Fruit fly (Drosophila melanogaster) whole organism, embryonic: ENCODE data around the gene hob.
A peak's percentile ranks its signal among the peaks of the same experiment; 100 is the strongest.

Experiments used
- Abd-B ChIP-seq: fragments of 200-800 bp; sonication (Bioruptor generic); optimal IDR thresholded peaks from 2 replicates; lab custom pipeline; 2018; ENCODE audit warnings: missing biosample characterization, mild to moderate bottlenecking, missing genetic modification characterization, moderate library complexity
- Ada2b ChIP-seq: fragments of 200-800 bp; sonication (Bioruptor generic); IDR thresholded peaks from 2 replicates; pipeline ENCODE4 v1.3.6; 2022; ENCODE audit warnings: missing biosample characterization, missing genetic modification characterization
- Awh ChIP-seq: fragments of 200-800 bp; sonication (Bioruptor generic); IDR thresholded peaks from 2 replicates; pipeline ENCODE4, ENCODE4 v1.3.6; 2022; ENCODE audit warnings: missing biosample characterization, missing genetic modification characterization
- B-H2 ChIP-seq: fragments of 200-800 bp; sonication (Bioruptor generic); optimal IDR thresholded peaks from 2 replicates; lab custom pipeline; 2018; ENCODE audit warnings: missing biosample characterization, mild to moderate bottlenecking, missing genetic modification characterization
- BEAF-32 ChIP-seq: fragments of 200-800 bp; sonication (Bioruptor generic); optimal IDR thresholded peaks from 3 replicates; lab custom pipeline; 2017; ENCODE audit warnings: missing biosample characterization, missing genetic modification characterization, mild to moderate bottlenecking, moderate library complexity, missing genetic modification reagents
- CG12744 ChIP-seq: fragments of 200-800 bp; sonication (Bioruptor generic); optimal IDR thresholded peaks from 2 replicates; lab custom pipeline; 2016; ENCODE audit warnings: missing biosample characterization, missing genetic modification characterization
- CG14710 ChIP-seq: fragments of 200-800 bp; sonication (Bioruptor generic); optimal IDR thresholded peaks from 3 replicates; lab custom pipeline; 2019; ENCODE audit warnings: missing biosample characterization, mild to moderate bottlenecking, missing genetic modification characterization, moderate library complexity
- CG17186 ChIP-seq: fragments of 200-800 bp; sonication (Bioruptor generic); optimal IDR thresholded peaks from 3 replicates; lab custom pipeline; 2017; ENCODE audit warnings: missing biosample characterization, missing genetic modification reagents, missing genetic modification characterization
- CG17359 ChIP-seq: fragments of 200-800 bp; sonication (Bioruptor generic); optimal IDR thresholded peaks from 3 replicates; lab custom pipeline; 2018; ENCODE audit warnings: missing biosample characterization, mild to moderate bottlenecking, missing genetic modification characterization, moderate library complexity
- CG1792 ChIP-seq: fragments of 200-800 bp; sonication (Bioruptor generic); optimal IDR thresholded peaks from 2 replicates; lab custom pipeline; 2016; ENCODE audit warnings: missing biosample characterization, missing genetic modification characterization
- CG2712 ChIP-seq: fragments of 200-800 bp; optimal IDR thresholded peaks from 3 replicates; lab custom pipeline; 2019; ENCODE audit warnings: missing biosample characterization, mild to moderate bottlenecking, missing genetic modification characterization, moderate library complexity
- CG31441 ChIP-seq: fragments of 200-800 bp; sonication (Bioruptor generic); IDR thresholded peaks from 2 replicates; pipeline ENCODE4 v1.3.6; 2022; ENCODE audit warnings: missing biosample characterization, missing genetic modification characterization
- CG33213 ChIP-seq: fragments of 200-800 bp; sonication (Bioruptor generic); optimal IDR thresholded peaks from 3 replicates; lab custom pipeline; 2016; ENCODE audit warnings: missing biosample characterization, missing genetic modification characterization
- CG4404 ChIP-seq: fragments of 200-800 bp; sonication (Bioruptor generic); IDR thresholded peaks from 2 replicates; pipeline ENCODE4 v1.3.6; 2022; ENCODE audit warnings: missing biosample characterization, missing genetic modification characterization
- CG5245 ChIP-seq: fragments of 200-800 bp; sonication (Bioruptor generic); optimal IDR thresholded peaks from 3 replicates; lab custom pipeline; 2016; ENCODE audit warnings: missing biosample characterization, missing genetic modification characterization
- CG7786 ChIP-seq: fragments of 200-800 bp; sonication (Bioruptor generic); optimal IDR thresholded peaks from 2 replicates; lab custom pipeline; 2016; ENCODE audit warnings: missing biosample characterization, missing genetic modification characterization
- CG8290 ChIP-seq, 3 experiments: fragments of 200-800 bp; sonication (Bioruptor generic); optimal IDR thresholded peaks; 2 replicates each; lab custom pipeline; 2016 to 2019; ENCODE audit warnings: missing biosample characterization in 3 of 3, missing genetic modification characterization in 3 of 3, mild to moderate bottlenecking in 2 of 3, moderate library complexity in 1 of 3
- CTCF ChIP-seq: fragments of 200-800 bp; sonication (Bioruptor generic); optimal IDR thresholded peaks from 2 replicates; lab custom pipeline; 2017; ENCODE audit warnings: missing biosample characterization, mild to moderate bottlenecking, missing genetic modification characterization, moderate library complexity
- Camta ChIP-seq: fragments of 200-800 bp; sonication (Bioruptor generic); optimal IDR thresholded peaks from 2 replicates; lab custom pipeline; 2016; ENCODE audit warnings: missing biosample characterization, missing genetic modification characterization
- Chrac-16 ChIP-seq: fragments of 200-800 bp; sonication (Bioruptor generic); optimal IDR thresholded peaks from 3 replicates; lab custom pipeline; 2016; ENCODE audit warnings: missing biosample characterization, missing genetic modification characterization
- CrebB ChIP-seq: fragments of 200-800 bp; sonication (Bioruptor generic); optimal IDR thresholded peaks from 3 replicates; lab custom pipeline; 2018; ENCODE audit warnings: missing biosample characterization, mild to moderate bottlenecking, missing genetic modification characterization
- D ChIP-seq, 2 experiments: fragments of 200-800 bp in 1 of 2; fragments of >200 bp in 1 of 2; sonication (Bioruptor generic) in 1 of 2; optimal IDR thresholded peaks; 2 replicates in 1 of 2; 3 replicates in 1 of 2; lab custom pipeline; 2017; ENCODE audit warnings: mild to moderate bottlenecking in 1 of 2, missing biosample characterization in 1 of 2, missing genetic modification characterization in 1 of 2, missing genetic modification reagents in 1 of 2
- Dip3 ChIP-seq: fragments of 200-800 bp; sonication (Bioruptor generic); optimal IDR thresholded peaks from 3 replicates; lab custom pipeline; 2016; ENCODE audit warnings: missing biosample characterization, missing genetic modification characterization
- Dp ChIP-seq: fragments of 200-800 bp; sonication (Bioruptor generic); optimal IDR thresholded peaks from 2 replicates; lab custom pipeline; 2018; ENCODE audit warnings: missing biosample characterization, mild to moderate bottlenecking, missing genetic modification characterization, moderate library complexity
- Fer3 ChIP-seq: fragments of 200-800 bp; sonication (Bioruptor generic); optimal IDR thresholded peaks from 2 replicates; lab custom pipeline; 2018; ENCODE audit warnings: missing biosample characterization, mild to moderate bottlenecking, missing genetic modification characterization, moderate library complexity
- H2.0 ChIP-seq: fragments of 200-800 bp; sonication (Bioruptor generic); IDR thresholded peaks from 2 replicates; pipeline ENCODE4 v1.3.6; 2022; ENCODE audit warnings: missing biosample characterization, missing genetic modification characterization
- NFAT ChIP-seq: fragments of 200-800 bp; sonication (Bioruptor generic); IDR thresholded peaks from 2 replicates; pipeline ENCODE4 v1.3.6; 2022; ENCODE audit warnings: missing biosample characterization, missing genetic modification characterization
- Ptx1 ChIP-seq: fragments of 200-800 bp; sonication (Bioruptor generic); IDR thresholded peaks from 2 replicates; pipeline ENCODE4 v1.3.6; 2022; ENCODE audit warnings: missing biosample characterization, missing genetic modification characterization
- Rfx ChIP-seq: fragments of 200-800 bp; sonication (Bioruptor generic); IDR thresholded peaks from 2 replicates; pipeline ENCODE4 v1.3.6; 2022; ENCODE audit warnings: missing biosample characterization, missing genetic modification characterization
- Scr ChIP-seq: fragments of 200-800 bp; sonication (Bioruptor generic); IDR thresholded peaks from 2 replicates; pipeline ENCODE4 v1.3.6; 2022; ENCODE audit warnings: missing biosample characterization, missing genetic modification characterization; ENCODE audit not compliant: partially characterized antibody
- Xbp1 ChIP-seq: fragments of 200-800 bp; sonication (Bioruptor generic); optimal IDR thresholded peaks from 3 replicates; lab custom pipeline; 2016; ENCODE audit warnings: missing biosample characterization, mild to moderate bottlenecking, missing genetic modification characterization
- bab2 ChIP-seq: fragments of 200-800 bp; sonication (Bioruptor generic); optimal IDR thresholded peaks from 2 replicates; lab custom pipeline; 2016; ENCODE audit warnings: missing biosample characterization, missing genetic modification characterization
- cad ChIP-seq: fragments of >200 bp; optimal IDR thresholded peaks from 2 replicates; lab custom pipeline; 2017; ENCODE audit warnings: missing biosample characterization, missing genetic modification characterization
- da ChIP-seq: fragments of 200-800 bp; sonication (Bioruptor generic); optimal IDR thresholded peaks from 2 replicates; lab custom pipeline; 2016; ENCODE audit warnings: missing biosample characterization, missing genetic modification characterization
- dm ChIP-seq: fragments of 200-800 bp; sonication (Bioruptor generic); optimal IDR thresholded peaks from 3 replicates; lab custom pipeline; 2016; ENCODE audit warnings: missing biosample characterization, missing genetic modification characterization
- emc ChIP-seq: fragments of 200-800 bp; sonication (Bioruptor generic); optimal IDR thresholded peaks from 2 replicates; lab custom pipeline; 2016; ENCODE audit warnings: missing biosample characterization, missing genetic modification characterization
- fd64A ChIP-seq: fragments of 200-800 bp; sonication (Bioruptor generic); optimal IDR thresholded peaks from 3 replicates; lab custom pipeline; 2018; ENCODE audit warnings: missing biosample characterization, mild to moderate bottlenecking, missing genetic modification characterization
- gro ChIP-seq: fragments of 200-800 bp; sonication (Bioruptor generic); optimal IDR thresholded peaks from 2 replicates; lab custom pipeline; 2016; ENCODE audit warnings: missing biosample characterization, missing genetic modification characterization
- hkb ChIP-seq, 2 experiments: fragments of 200-800 bp in 1 of 2; fragments of >200 bp in 1 of 2; sonication (Bioruptor generic) in 1 of 2; IDR thresholded peaks in 1 of 2; optimal IDR thresholded peaks in 1 of 2; 2 replicates each; pipeline versions ENCODE4 v1.3.6 to Lab custom; 2017 to 2022; ENCODE audit warnings: missing biosample characterization in 1 of 2, missing genetic modification characterization in 1 of 2
- jumu ChIP-seq: fragments of 200-800 bp; sonication (Bioruptor generic); optimal IDR thresholded peaks from 3 replicates; lab custom pipeline; 2016; ENCODE audit warnings: missing biosample characterization, missing genetic modification characterization
- nau ChIP-seq: fragments of 200-800 bp; sonication (Bioruptor generic); optimal IDR thresholded peaks from 3 replicates; lab custom pipeline; 2017; ENCODE audit warnings: missing biosample characterization, mild to moderate bottlenecking, missing genetic modification characterization, missing genetic modification reagents
- psq ChIP-seq: fragments of 200-800 bp; sonication (Bioruptor generic); optimal IDR thresholded peaks from 2 replicates; lab custom pipeline; 2017; ENCODE audit warnings: missing biosample characterization, missing genetic modification characterization
- pzg ChIP-seq: fragments of 200-800 bp; sonication (Bioruptor generic); optimal IDR thresholded peaks from 3 replicates; lab custom pipeline; 2018; ENCODE audit warnings: missing biosample characterization, mild to moderate bottlenecking, missing genetic modification characterization, moderate library complexity
- ranshi ChIP-seq: fragments of 200-800 bp; sonication (Bioruptor generic); IDR thresholded peaks from 2 replicates; pipeline ENCODE4 v1.3.6; 2022; ENCODE audit warnings: missing biosample characterization, missing genetic modification characterization
- run ChIP-seq: fragments of 200-800 bp; sonication (Bioruptor generic); optimal IDR thresholded peaks from 3 replicates; lab custom pipeline; 2018; ENCODE audit warnings: missing biosample characterization, mild to moderate bottlenecking, missing genetic modification characterization
- shn ChIP-seq: fragments of 200-800 bp; sonication (Bioruptor generic); optimal IDR thresholded peaks from 3 replicates; lab custom pipeline; 2016; ENCODE audit warnings: missing biosample characterization, missing genetic modification characterization
- sug ChIP-seq: fragments of 200-800 bp; optimal IDR thresholded peaks from 2 replicates; lab custom pipeline; 2019; ENCODE audit warnings: missing biosample characterization, mild to moderate bottlenecking, missing genetic modification characterization, moderate library complexity
- unc-4 ChIP-seq: fragments of 200-800 bp; sonication (Bioruptor generic); IDR thresholded peaks from 2 replicates; pipeline ENCODE4 v1.3.6; 2022; ENCODE audit warnings: missing biosample characterization, missing genetic modification characterization; ENCODE audit not compliant: partially characterized antibody
- z ChIP-seq: fragments of 200-800 bp; sonication (Bioruptor generic); IDR thresholded peaks from 3 replicates; pipeline ENCODE4 v1.3.6; 2022; ENCODE audit warnings: missing biosample characterization, missing genetic modification characterization

The hob gene

dm6 chr3L:3239033-3239752 is 20.5 kb upstream of the hob start, which contains the start of gene CG17746 (continued):
- TF ChIP-seq gro (GFP tag; lab: Kevin White, UChicago) = peak; percentile 82
- peak; percentile 25 for TF ChIP-seq da (GFP tag; lab: Kevin White, UChicago)
- peak; percentile 79 for TF ChIP-seq Rfx (GFP tag; lab: Robert Waterston, UW)
- no peak for TF ChIP-seq cad (GFP tag; lab: Kevin White, UChicago)
- TF ChIP-seq NFAT (GFP tag; lab: Robert Waterston, UW) = peak; percentile 55; the same call in 1 of the 2 replicates
- TF ChIP-seq Ada2b (GFP tag; lab: Robert Waterston, UW) = no peak
- peak; percentile 9 for TF ChIP-seq psq (GFP tag; lab: Kevin White, UChicago)
- no peak for TF ChIP-seq fd64A (GFP tag; lab: Kevin White, UChicago)
- peak; percentile 41; the same call in 1 of the 2 replicates for TF ChIP-seq unc-4 (GFP tag; lab: Robert Waterston, UW)
- peak; percentile 38 for TF ChIP-seq Xbp1 (GFP tag; lab: Kevin White, UChicago)
- no peak for TF ChIP-seq z (GFP tag; lab: Robert Waterston, UW)
- no peak for TF ChIP-seq run
- TF ChIP-seq Ptx1 (GFP tag; lab: Robert Waterston, UW) = no peak
- TF ChIP-seq CG4404 = no peak
- peak; percentile 48 for TF ChIP-seq Camta (GFP tag; lab: Kevin White, UChicago)
- peak; percentile 84 for TF ChIP-seq hkb (optimal IDR thresholded peaks at IDR 0.05; lab: Kevin White, UChicago)
- TF ChIP-seq hkb (GFP tag; IDR thresholded peaks at IDR 0.05; lab: Robert Waterston, UW) = no peak
- TF ChIP-seq CG8290 (GFP tag; optimal IDR thresholded peaks at IDR 0.05; lab: Kevin White, UChicago) = peak; percentile 46
- TF ChIP-seq CG8290 (tag; optimal IDR thresholded peaks at IDR 0.05; lab: Kevin White, UChicago) = no peak
- peak; percentile 33 for TF ChIP-seq jumu
- TF ChIP-seq Dip3 (GFP tag; lab: Kevin White, UChicago) = peak; percentile 50
- TF ChIP-seq CG33213 (GFP tag; lab: Kevin White, UChicago) = peak; percentile 90
- TF ChIP-seq CrebB (tag; lab: Kevin White, UChicago) = peak; percentile 15
- TF ChIP-seq bab2 (GFP tag; lab: Kevin White, UChicago) = peak; percentile 58
- TF ChIP-seq nau (GFP tag; lab: Kevin White, UChicago) = no peak
- TF ChIP-seq CG7786 = peak; percentile 27
- TF ChIP-seq CG17359 (tag; lab: Kevin White, UChicago) = peak; percentile 21
- TF ChIP-seq sug (tag; lab: Kevin White, UChicago) = peak; percentile 23
- TF ChIP-seq Abd-B = no peak
- TF ChIP-seq CG2712 = peak; percentile 56
- TF ChIP-seq CG31441 (GFP tag; lab: Robert Waterston, UW) = no peak
- TF ChIP-seq emc (GFP tag; lab: Kevin White, UChicago) = no peak
- 0 out of 2 replicates have a peak, but pooled peaks have one; percentile 9 for TF ChIP-seq H2.0 (GFP tag; lab: Robert Waterston, UW)
- TF ChIP-seq CG5245 = no peak
- peak; percentile 99 for TF ChIP-seq Dp (GFP tag; lab: Kevin White, UChicago)
- peak; percentile 48 for TF ChIP-seq BEAF-32
- no peak for TF ChIP-seq Fer3 (tag; lab: Kevin White, UChicago)
- TF ChIP-seq D (optimal IDR thresholded peaks at IDR 0.05; lab: Kevin White, UChicago) = no peak
- TF ChIP-seq D (GFP tag; optimal IDR thresholded peaks at IDR 0.05; lab: Kevin White, UChicago) = no peak
- TF ChIP-seq Chrac-16 (GFP tag; lab: Kevin White, UChicago) = peak; percentile 28
- peak; percentile 99 for TF ChIP-seq pzg (GFP tag; lab: Kevin White, UChicago)
- TF ChIP-seq CG14710 (tag; lab: Kevin White, UChicago) = peak; percentile 72
- TF ChIP-seq shn = peak; percentile 20
- TF ChIP-seq Awh = no peak
- peak; percentile 83 for TF ChIP-seq CTCF
- peak; percentile 50 for TF ChIP-seq CG12744 (GFP tag; lab: Kevin White, UChicago)
- no peak for TF ChIP-seq ranshi
- TF ChIP-seq dm (GFP tag; lab: Kevin White, UChicago) = peak; percentile 63
- TF ChIP-seq Scr (GFP tag; lab: Robert Waterston, UW) = peak; percentile 50
- TF ChIP-seq B-H2 (GFP tag; lab: Kevin White, UChicago) = peak; percentile 67
- TF ChIP-seq CG1792 (GFP tag; lab: Kevin White, UChicago) = peak; percentile 16
- TF ChIP-seq CG17186 = peak; percentile 83
